Worm (Caenorhabditis elegans) whole organism, early embryonic: ENCODE results near the gene T03G6.1.

Experiments
- B0310.2 ChIP-seq: sonication (generic microtip); optimal IDR thresholded peaks from 2 replicates; lab custom pipeline; 2016; ENCODE audit warnings: mild to moderate bottlenecking, missing genetic modification characterization, missing compliant biosample characterization
- F13C5.2 ChIP-seq: sonication (generic microtip); optimal IDR thresholded peaks from 2 replicates; lab custom pipeline; 2017; ENCODE audit warnings: mild to moderate bottlenecking, missing genetic modification characterization, inconsistent platforms, missing compliant biosample characterization
- aly-1 ChIP-seq: sonication (generic microtip); optimal IDR thresholded peaks from 2 replicates; lab custom pipeline; 2016; ENCODE audit warnings: missing genetic modification characterization, missing compliant biosample characterization
- ama-1 ChIP-seq: fragments of 150-350 bp; optimal IDR thresholded peaks from 2 replicates; lab custom pipeline; 2014
- ceh-13 ChIP-seq: fragments of 200-800 bp; sonication (Bioruptor generic); optimal IDR thresholded peaks from 2 replicates; lab custom pipeline; 2018; ENCODE audit warnings: mild to moderate bottlenecking, missing genetic modification characterization, missing compliant biosample characterization
- ceh-36 ChIP-seq: sonication (generic microtip); optimal IDR thresholded peaks from 2 replicates; lab custom pipeline; 2016; ENCODE audit warnings: missing genetic modification characterization, inconsistent platforms, missing compliant biosample characterization
- ets-7 ChIP-seq: sonication (generic microtip); optimal IDR thresholded peaks from 2 replicates; lab custom pipeline; 2016; ENCODE audit warnings: missing genotype, missing genetic modification characterization, missing compliant biosample characterization
- flt-1 ChIP-seq: fragments of 200-800 bp; sonication (Bioruptor generic); IDR thresholded peaks from 2 replicates; pipeline ENCODE4 v1.3.6; 2022; ENCODE audit warnings: missing genetic modification characterization, missing compliant biosample characterization
- hmbx-1 ChIP-seq: sonication (generic microtip); optimal IDR thresholded peaks from 2 replicates; lab custom pipeline; 2016; ENCODE audit warnings: mild to moderate bottlenecking, missing genetic modification characterization, missing compliant biosample characterization
- hmg-4 ChIP-seq: fragments of 200-800 bp; sonication (Bioruptor generic); optimal IDR thresholded peaks from 2 replicates; lab custom pipeline; 2018; ENCODE audit warnings: mild to moderate bottlenecking, missing genetic modification characterization, missing compliant biosample characterization
- hnd-1 ChIP-seq: sonication (generic microtip); optimal IDR thresholded peaks from 2 replicates; lab custom pipeline; 2016; ENCODE audit warnings: missing genetic modification characterization, missing compliant biosample characterization
- pes-1 ChIP-seq: fragments of 200-800 bp; sonication (Bioruptor generic); IDR thresholded peaks from 2 replicates; pipeline ENCODE4 v1.3.6; 2022; ENCODE audit warnings: missing genetic modification reagents, missing genetic modification characterization, missing compliant biosample characterization
- scrt-1 ChIP-seq: fragments of 200-800 bp; sonication (Bioruptor generic); IDR thresholded peaks from 2 replicates; pipeline ENCODE4 v1.3.6; 2022; ENCODE audit warnings: missing genetic modification characterization, missing compliant biosample characterization
- sea-1 ChIP-seq: fragments of 200-800 bp; sonication (Bioruptor generic); conservative IDR thresholded peaks from 2 replicates; pipeline ENCODE4 v1.3.6; 2022; ENCODE audit warnings: missing genetic modification characterization, missing compliant biosample characterization
- tbx-11 ChIP-seq: fragments of 200-800 bp; sonication (Bioruptor generic); IDR thresholded peaks from 2 replicates; pipeline ENCODE4 v1.3.6; 2022; ENCODE audit warnings: missing genetic modification characterization, missing compliant biosample characterization
- tbx-37 ChIP-seq: fragments of 200-800 bp; sonication (Bioruptor generic); conservative IDR thresholded peaks from 2 replicates; pipeline ENCODE4 v1.3.6; 2022; ENCODE audit warnings: missing genetic modification reagents, missing genetic modification characterization, missing compliant biosample characterization
- tra-4 ChIP-seq: sonication (generic microtip); optimal IDR thresholded peaks from 2 replicates; lab custom pipeline; 2017; ENCODE audit warnings: missing genetic modification characterization, missing compliant biosample characterization

Gene T03G6.1

DNA sequence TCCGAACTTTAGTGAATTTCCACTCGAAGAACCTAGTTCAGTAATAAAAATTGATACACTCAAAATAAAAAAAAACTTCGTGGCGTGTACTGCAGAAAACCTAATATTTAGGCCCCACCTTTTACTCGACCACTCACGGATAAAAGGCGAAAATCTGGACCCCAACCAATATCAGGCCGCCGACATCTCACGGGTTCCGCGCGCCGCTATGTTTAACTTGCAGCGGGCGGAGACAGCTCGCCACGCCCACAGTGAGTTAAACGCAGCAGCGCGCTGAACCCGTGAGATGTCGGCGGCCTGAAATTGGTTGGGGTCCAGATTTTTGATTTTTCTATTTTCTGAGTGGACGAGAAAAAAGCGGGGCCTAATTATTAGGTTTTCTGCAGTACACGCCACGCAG lies 24.8 kb downstream of the T03G6.1 start:
- TF ChIP-seq tbx-11 (GFP tag; lab: Robert Waterston, UW) (no peak), tbx-37 (GFP tag; lab: Robert Waterston, UW) (no peak), hmg-4 (GFP tag; lab: Kevin White, UChicago) (no peak), aly-1 (tag; lab: Kevin White, UChicago) (no peak), ceh-13 (GFP tag; lab: Kevin White, UChicago) (no peak), F13C5.2 (tag; lab: Kevin White, UChicago) (no peak), ama-1 (no peak), hmbx-1 (no peak), pes-1 (GFP tag; lab: Robert Waterston, UW) (no peak), flt-1 (GFP tag; lab: Robert Waterston, UW) (no peak), scrt-1 (GFP tag; lab: Robert Waterston, UW) (no peak), tra-4 (tag; lab: Kevin White, UChicago) (no peak), sea-1 (GFP tag; lab: Robert Waterston, UW) (no peak)

DNA sequence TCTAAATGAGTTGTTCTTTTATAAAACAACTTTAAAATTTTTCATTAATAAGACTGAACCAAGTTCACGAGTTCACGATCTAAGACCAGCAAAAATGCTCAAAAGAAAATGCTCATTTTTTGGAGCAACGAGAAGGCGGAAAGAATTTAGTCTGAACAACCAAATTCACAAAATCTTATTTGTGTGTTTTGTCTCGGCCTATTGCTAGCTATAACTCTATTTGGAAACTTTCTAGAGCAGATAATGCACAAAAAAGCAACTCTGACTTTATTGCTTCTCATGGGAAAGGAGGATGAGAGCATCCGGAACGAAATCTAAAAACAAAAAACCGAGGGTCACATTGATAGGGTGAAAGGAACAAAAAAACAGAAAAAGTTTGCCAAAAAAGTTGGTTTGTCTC lies 32.5 kb downstream of the T03G6.1 start:
- TF ChIP-seq hmg-4 (GFP tag; lab: Kevin White, UChicago) (no peak), tbx-37 (GFP tag; lab: Robert Waterston, UW) (no peak), pes-1 (GFP tag; lab: Robert Waterston, UW) (no peak), ets-7 (no peak), B0310.2 (tag; lab: Kevin White, UChicago) (no peak), flt-1 (GFP tag; lab: Robert Waterston, UW) (no peak), hnd-1 (tag; lab: Kevin White, UChicago) (no peak), ceh-36 (tag; lab: Kevin White, UChicago) (no peak), F13C5.2 (tag; lab: Kevin White, UChicago) (no peak), scrt-1 (GFP tag; lab: Robert Waterston, UW) (no peak), tbx-11 (GFP tag; lab: Robert Waterston, UW) (no peak), aly-1 (tag; lab: Kevin White, UChicago) (no peak)

ce11 chrX:2641094-2641493 lies 33.1 kb downstream of the T03G6.1 start:
- TF ChIP-seq tbx-11 (GFP tag; lab: Robert Waterston, UW) (no peak), ceh-13 (GFP tag; lab: Kevin White, UChicago) (no peak), B0310.2 (tag; lab: Kevin White, UChicago) (no peak), aly-1 (tag; lab: Kevin White, UChicago) (no peak), pes-1 (GFP tag; lab: Robert Waterston, UW) (no peak), hmbx-1 (no peak), sea-1 (GFP tag; lab: Robert Waterston, UW) (no peak), tbx-37 (GFP tag; lab: Robert Waterston, UW) (no peak), F13C5.2 (tag; lab: Kevin White, UChicago) (no peak), ceh-36 (tag; lab: Kevin White, UChicago) (no peak), tra-4 (tag; lab: Kevin White, UChicago) (no peak), ets-7 (no peak), hnd-1 (tag; lab: Kevin White, UChicago) (no peak), hmg-4 (GFP tag; lab: Kevin White, UChicago) (no peak), ama-1 (no peak), scrt-1 (GFP tag; lab: Robert Waterston, UW) (no peak), flt-1 (GFP tag; lab: Robert Waterston, UW) (no peak)

DNA sequence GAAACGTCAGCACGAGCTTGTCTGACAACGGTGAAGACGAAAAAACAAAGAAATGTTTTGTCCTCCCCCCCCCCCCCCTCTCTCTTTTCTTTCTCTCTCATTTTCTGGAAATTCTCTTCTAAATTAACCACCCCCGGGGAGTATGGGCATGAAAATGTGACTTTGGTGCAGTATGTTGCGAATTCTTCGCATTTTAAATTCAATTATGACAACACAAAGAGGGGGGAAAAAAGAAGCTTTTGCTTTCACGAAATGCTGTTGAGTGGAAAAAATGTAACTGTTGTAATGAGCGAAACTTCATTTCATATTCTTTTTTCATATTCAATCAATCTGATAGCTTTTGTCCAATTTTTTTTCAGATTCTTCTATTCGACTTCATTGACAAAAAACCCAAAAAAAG lies 46.3 kb downstream of the T03G6.1 start:
- no peak for TF ChIP-seq F13C5.2 (tag; lab: Kevin White, UChicago)
- TF ChIP-seq tbx-37 (GFP tag; lab: Robert Waterston, UW): no peak
- TF ChIP-seq pes-1 (GFP tag; lab: Robert Waterston, UW): no peak
- no peak for TF ChIP-seq hmg-4 (GFP tag; lab: Kevin White, UChicago)
- no peak for TF ChIP-seq aly-1 (tag; lab: Kevin White, UChicago)
- no peak for TF ChIP-seq ceh-36 (tag; lab: Kevin White, UChicago)
- TF ChIP-seq sea-1 (GFP tag; lab: Robert Waterston, UW): no peak
- no peak for TF ChIP-seq ets-7
- TF ChIP-seq ama-1: no peak
- no peak for TF ChIP-seq B0310.2 (tag; lab: Kevin White, UChicago)
- TF ChIP-seq hmbx-1: no peak
- TF ChIP-seq hnd-1 (tag; lab: Kevin White, UChicago): no peak
- no peak for TF ChIP-seq ceh-13 (GFP tag; lab: Kevin White, UChicago)
- no peak for TF ChIP-seq flt-1 (GFP tag; lab: Robert Waterston, UW)
- no peak for TF ChIP-seq tbx-11 (GFP tag; lab: Robert Waterston, UW)
